Fruit fly (Drosophila melanogaster): ENCODE results near the gene CG17782.

The CG17782 gene

dm6 chr3R:24333182-24333808 is 39.3 kb downstream of the CG17782 start, which contains the start of the genes Rrp5 and Dis3 (continued):
- 0 out of 3 replicates have a peak, but pooled peaks have one; percentile 26 for TF ChIP-seq vnd (GFP tag; IDR thresholded peaks at IDR 0.05; ENCODE audit: partially characterized antibody)
- peak; percentile 55 for TF ChIP-seq CG6272 (GFP tag; IDR thresholded peaks at IDR 0.05)
- 0 out of 4 replicates have a peak, but pooled peaks have one; percentile 30 for TF ChIP-seq chinmo (GFP tag; IDR thresholded peaks at IDR 0.05; ENCODE audit: partially characterized antibody)
- peak; percentile 57 for TF ChIP-seq sisA (GFP tag; IDR thresholded peaks at IDR 0.05)
- TF ChIP-seq NC2α (GFP tag; optimal IDR thresholded peaks at IDR 0.05), result no peak
- 0 out of 3 replicates have a peak, but pooled peaks have one; percentile 49 for TF ChIP-seq ase (GFP tag; IDR thresholded peaks at IDR 0.05)
- TF ChIP-seq ci (GFP tag; IDR thresholded peaks at IDR 0.05), result peak; percentile 72
- TF ChIP-seq CG16813 (GFP tag; IDR thresholded peaks at IDR 0.05; ENCODE audit: partially characterized antibody), result peak; percentile 36; the same call in 1 of the 3 replicates
- peak; percentile 42; the same call in 1 of the 3 replicates for TF ChIP-seq Mrtf (GFP tag; IDR thresholded peaks at IDR 0.05)
- TF ChIP-seq Xbp1 (GFP tag; optimal IDR thresholded peaks at IDR 0.05), result peak; percentile 54
- TF ChIP-seq toy (GFP tag; IDR thresholded peaks at IDR 0.05), result 0 out of 2 replicates have a peak, but pooled peaks have one; percentile 10
- peak; percentile 38; the same call in 1 of the 2 replicates for TF ChIP-seq CG14014 (GFP tag; IDR thresholded peaks at IDR 0.05)
- peak; percentile 18 for TF ChIP-seq emc (GFP tag; optimal IDR thresholded peaks at IDR 0.05)
- TF ChIP-seq ken (GFP tag; IDR thresholded peaks at IDR 0.05), result peak; percentile 81
- TF ChIP-seq seq (GFP tag; IDR thresholded peaks at IDR 0.05), result no peak
- TF ChIP-seq NC2β (GFP tag; optimal IDR thresholded peaks at IDR 0.05), result peak; percentile 59
- peak; percentile 65 for TF ChIP-seq CG9609 (GFP tag; optimal IDR thresholded peaks at IDR 0.05)
- TF ChIP-seq CG17912 (GFP tag; optimal IDR thresholded peaks at IDR 0.05), result peak; percentile 13
- TF ChIP-seq CG16779 (GFP tag; IDR thresholded peaks at IDR 0.05), result peak; percentile 54; the same call in 1 of the 2 replicates
- peak; percentile 76 for TF ChIP-seq Opbp (GFP tag; IDR thresholded peaks at IDR 0.05; ENCODE audit: partially characterized antibody)
- peak; percentile 82 for TF ChIP-seq trem (tag; optimal IDR thresholded peaks at IDR 0.05)
- no peak for TF ChIP-seq bcd (GFP tag; optimal IDR thresholded peaks at IDR 0.05)
- TF ChIP-seq CG14860 (GFP tag; IDR thresholded peaks at IDR 0.05; ENCODE audit: partially characterized antibody), result 0 out of 3 replicates have a peak, but pooled peaks have one; percentile 20
- peak in 1 of 2 experiments; percentile 24 for TF ChIP-seq chif (GFP tag; optimal IDR thresholded peaks at IDR 0.05)
- peak; percentile 66 for TF ChIP-seq Ets65A (GFP tag)
- peak; percentile 96 for TF ChIP-seq ssp (GFP tag; IDR thresholded peaks at IDR 0.05)
- TF ChIP-seq Dp (GFP tag; optimal IDR thresholded peaks at IDR 0.05), result peak; percentile 64
- no peak for TF ChIP-seq HHEX (GFP tag; optimal IDR thresholded peaks at IDR 0.05)
- peak; percentile 38 for TF ChIP-seq shn (GFP tag; optimal IDR thresholded peaks at IDR 0.05)

Data from whole organism, embryonic.